Fruit fly (Drosophila melanogaster): ENCODE data around the gene Fie.

The Fie gene

DNA sequence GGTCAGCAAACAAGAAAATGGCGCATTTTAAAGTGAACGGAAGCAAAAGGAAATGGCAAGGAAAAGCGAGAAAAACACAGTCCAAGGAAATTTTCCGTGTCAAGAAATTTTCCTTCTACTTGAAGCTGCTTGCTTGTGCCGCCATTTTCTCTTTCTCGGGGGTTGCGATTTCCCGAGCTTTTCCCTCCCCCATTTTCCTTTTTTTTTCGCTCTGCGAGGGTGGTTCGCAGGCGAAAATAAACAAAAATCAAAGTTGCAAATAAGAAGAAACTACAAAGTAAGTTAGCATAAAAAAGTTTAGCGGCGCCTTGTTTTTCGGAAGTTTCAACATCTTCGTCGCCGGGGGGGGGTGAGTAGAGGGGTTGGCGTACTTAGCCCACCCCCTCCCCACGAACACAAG is 5.0 kb upstream of the Fie start:
- TF ChIP-seq Hr83 (GFP tag; optimal IDR thresholded peaks at IDR 0.05; ENCODE audit: poor library complexity, severe bottlenecking) (no peak), Myc (optimal IDR thresholded peaks at IDR 0.05) (no peak), jim (GFP tag; optimal IDR thresholded peaks at IDR 0.05) (no peak), Dif (GFP tag; optimal IDR thresholded peaks at IDR 0.05; ENCODE audit: partially characterized antibody) (no peak), pan (optimal IDR thresholded peaks at IDR 0.05) (no peak), dl (GFP tag; optimal IDR thresholded peaks at IDR 0.05; ENCODE audit: insufficient read depth in 1 of 2, partially characterized antibody in 2 of 2) (no peak), ey (GFP tag; optimal IDR thresholded peaks at IDR 0.05) (no peak), OdsH (GFP tag; optimal IDR thresholded peaks at IDR 0.05) (no peak), Abd-B (GFP tag; optimal IDR thresholded peaks at IDR 0.05) (no peak), CrebA (GFP tag; optimal IDR thresholded peaks at IDR 0.05; ENCODE audit: borderline replicate concordance) (no peak), Mio (GFP tag; optimal IDR thresholded peaks at IDR 0.05) (no peak), tai (GFP tag; optimal IDR thresholded peaks at IDR 0.05) (no peak), Dfd (GFP tag; optimal IDR thresholded peaks at IDR 0.05) (no peak), HLH106 (tag; optimal IDR thresholded peaks at IDR 0.05) (no peak), Hnf4 (GFP tag; optimal IDR thresholded peaks at IDR 0.05) (no peak), lola (GFP tag; optimal IDR thresholded peaks at IDR 0.05) (no peak), CG32264 (GFP tag; optimal IDR thresholded peaks at IDR 0.05) (no peak), usp (GFP tag; optimal IDR thresholded peaks at IDR 0.05) (no peak)

DNA sequence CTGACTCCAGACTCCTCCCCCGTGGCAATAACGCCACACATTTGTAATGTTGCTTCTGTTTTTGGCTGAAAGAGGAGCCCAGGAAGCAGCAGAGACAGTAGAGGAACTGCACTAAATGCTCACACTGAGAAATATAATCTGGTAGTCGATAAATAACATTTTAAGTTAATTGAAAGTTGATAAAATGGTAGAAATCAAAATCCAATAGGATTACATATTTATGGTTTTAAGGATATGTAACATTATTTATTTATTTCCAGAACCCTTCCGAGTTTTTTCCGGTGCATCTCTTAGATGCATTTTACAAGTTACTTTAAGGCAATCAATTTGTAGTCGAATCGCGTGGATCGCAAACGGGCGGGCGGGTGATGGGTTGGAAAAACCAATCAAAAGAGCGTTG is 1.5 kb upstream of the Fie start:
- no peak for TF ChIP-seq jim (GFP tag; optimal IDR thresholded peaks at IDR 0.05)
- TF ChIP-seq CG9705 (GFP tag; optimal IDR thresholded peaks at IDR 0.05) = no peak

DNA sequence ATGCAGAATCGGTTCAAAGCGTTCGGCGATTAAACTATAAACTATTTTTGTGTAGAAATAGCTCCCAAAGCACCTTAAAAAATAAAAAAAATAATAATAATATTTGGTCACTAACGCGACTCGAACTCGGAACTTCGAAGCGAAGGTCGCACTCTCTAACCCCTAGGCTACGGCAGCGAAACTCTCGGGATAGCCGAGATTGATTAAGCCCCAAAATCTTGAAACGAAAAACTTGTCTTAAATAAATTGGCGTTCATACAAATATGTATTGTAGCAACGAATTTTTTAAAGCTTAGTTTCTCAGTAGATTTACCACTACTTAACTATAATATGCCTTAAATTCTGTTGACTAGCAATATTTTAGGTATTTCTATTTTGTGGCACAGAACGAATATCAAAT is 2.0 kb downstream of the Fie start:
- TF ChIP-seq dsf (GFP tag; optimal IDR thresholded peaks at IDR 0.05; ENCODE audit: borderline replicate concordance) (no peak), psq (GFP tag; optimal IDR thresholded peaks at IDR 0.05) (no peak), usp (GFP tag; optimal IDR thresholded peaks at IDR 0.05) (no peak), brk (GFP tag; optimal IDR thresholded peaks at IDR 0.05) (no peak), CG32264 (GFP tag; optimal IDR thresholded peaks at IDR 0.05) (no peak), CrebA (GFP tag; optimal IDR thresholded peaks at IDR 0.05; ENCODE audit: borderline replicate concordance) (no peak), rgr (GFP tag; optimal IDR thresholded peaks at IDR 0.05) (no peak), foxo (GFP tag; optimal IDR thresholded peaks at IDR 0.05) (no peak), lola (GFP tag; optimal IDR thresholded peaks at IDR 0.05) (no peak), Abd-B (GFP tag; optimal IDR thresholded peaks at IDR 0.05) (no peak), Hr78 (GFP tag; optimal IDR thresholded peaks at IDR 0.05) (no peak), OdsH (GFP tag; optimal IDR thresholded peaks at IDR 0.05) (no peak), sv (GFP tag; optimal IDR thresholded peaks at IDR 0.05) (no peak), Hr83 (GFP tag; optimal IDR thresholded peaks at IDR 0.05; ENCODE audit: poor library complexity, severe bottlenecking) (no peak), pan (optimal IDR thresholded peaks at IDR 0.05) (no peak), fru (GFP tag; optimal IDR thresholded peaks at IDR 0.05) (no peak), N (GFP tag; optimal IDR thresholded peaks at IDR 0.05) (no peak), GATAd (GFP tag; optimal IDR thresholded peaks at IDR 0.05) (no peak)

DNA sequence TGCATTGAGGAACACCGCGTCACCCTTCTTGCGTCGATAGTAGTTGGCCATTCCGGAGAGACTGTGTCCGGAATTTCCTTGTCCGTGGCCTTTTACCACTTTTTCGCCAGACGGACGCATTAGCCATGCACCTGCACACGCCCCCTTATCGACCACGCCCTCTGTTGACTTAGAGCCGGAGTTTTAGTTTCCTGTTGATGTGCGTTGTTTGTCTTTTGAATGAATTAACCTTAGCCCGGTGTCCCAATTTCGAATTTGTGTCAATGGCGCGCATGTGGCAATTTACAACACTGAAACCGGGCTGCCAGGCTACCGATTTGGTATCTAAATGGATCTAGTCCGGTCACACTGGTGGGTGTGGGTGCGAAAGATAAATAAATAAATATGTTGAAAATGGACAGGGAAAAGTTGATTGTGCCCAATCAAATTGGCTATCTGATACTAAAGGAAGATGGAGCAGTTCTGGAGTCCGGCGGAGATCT is 4.2 kb downstream of the Fie start, which contains the start of the genes Gr63a and Lamtor4:
Gene Gr63a (minus strand): TSS at position 51 of the 482 bp plus-strand sequence.
Gene Lamtor4 (plus strand): TSS at position 348 of the 482 bp plus-strand sequence.
- TF ChIP-seq CG32264 (GFP tag; optimal IDR thresholded peaks at IDR 0.05) (no peak), jim (GFP tag; optimal IDR thresholded peaks at IDR 0.05) (no peak), woc (GFP tag; optimal IDR thresholded peaks at IDR 0.05) (no peak), br (GFP tag; optimal IDR thresholded peaks at IDR 0.05) (peak; percentile 13), Myc (optimal IDR thresholded peaks at IDR 0.05) (no peak), lola (GFP tag; optimal IDR thresholded peaks at IDR 0.05) (no peak), HLH106 (tag; optimal IDR thresholded peaks at IDR 0.05) (peak; percentile 11), CG9705 (GFP tag; optimal IDR thresholded peaks at IDR 0.05) (no peak), Rel (GFP tag; optimal IDR thresholded peaks at IDR 0.05) (no peak), Rel (tag; optimal IDR thresholded peaks at IDR 0.05) (peak; percentile 57), tai (GFP tag; optimal IDR thresholded peaks at IDR 0.05) (no peak), dmrt93B (GFP tag; optimal IDR thresholded peaks at IDR 0.05) (no peak), foxo (GFP tag; optimal IDR thresholded peaks at IDR 0.05) (peak in 1 of 2 experiments; percentile 33), psq (GFP tag; optimal IDR thresholded peaks at IDR 0.05) (peak; percentile 32), Vsx2 (GFP tag; optimal IDR thresholded peaks at IDR 0.05; ENCODE audit: partially characterized antibody) (no peak), Dif (GFP tag; optimal IDR thresholded peaks at IDR 0.05; ENCODE audit: partially characterized antibody) (no peak), dsf (GFP tag; optimal IDR thresholded peaks at IDR 0.05; ENCODE audit: borderline replicate concordance) (no peak), Sp1 (GFP tag; optimal IDR thresholded peaks at IDR 0.05) (peak; percentile 24), OdsH (GFP tag; optimal IDR thresholded peaks at IDR 0.05) (no peak), Jra (GFP tag; optimal IDR thresholded peaks at IDR 0.05) (no peak), h (GFP tag; optimal IDR thresholded peaks at IDR 0.05) (peak; percentile 41), fru (GFP tag; optimal IDR thresholded peaks at IDR 0.05) (no peak), brk (GFP tag; optimal IDR thresholded peaks at IDR 0.05) (no peak), ey (GFP tag; optimal IDR thresholded peaks at IDR 0.05) (no peak), GATAd (GFP tag; optimal IDR thresholded peaks at IDR 0.05) (no peak), Hr83 (GFP tag; optimal IDR thresholded peaks at IDR 0.05; ENCODE audit: poor library complexity, severe bottlenecking) (no peak), dl (GFP tag; optimal IDR thresholded peaks at IDR 0.05; ENCODE audit: insufficient read depth in 1 of 2, partially characterized antibody in 2 of 2) (no peak), sv (GFP tag; optimal IDR thresholded peaks at IDR 0.05) (no peak), Hr78 (GFP tag; optimal IDR thresholded peaks at IDR 0.05) (no peak), Abd-B (GFP tag; optimal IDR thresholded peaks at IDR 0.05) (no peak), Dfd (GFP tag; optimal IDR thresholded peaks at IDR 0.05) (no peak), pan (optimal IDR thresholded peaks at IDR 0.05) (no peak), rgr (GFP tag; optimal IDR thresholded peaks at IDR 0.05) (peak; percentile 44), usp (GFP tag; optimal IDR thresholded peaks at IDR 0.05) (no peak), Mio (GFP tag; optimal IDR thresholded peaks at IDR 0.05) (no peak), sage (GFP tag; optimal IDR thresholded peaks at IDR 0.05) (no peak), Hnf4 (GFP tag; optimal IDR thresholded peaks at IDR 0.05) (no peak), N (GFP tag; optimal IDR thresholded peaks at IDR 0.05) (no peak), CrebA (GFP tag; optimal IDR thresholded peaks at IDR 0.05; ENCODE audit: borderline replicate concordance) (no peak)
